Worm (Caenorhabditis elegans) whole organism, late embryonic: Measurements from ENCODE around the gene tsp-14.

Experiments
- C08G9.2 ChIP-seq: sonication (generic microtip); optimal IDR thresholded peaks from 2 replicates; lab custom pipeline; 2016; ENCODE audit warnings: mild to moderate bottlenecking, missing genetic modification characterization, moderate library complexity, missing compliant biosample characterization
- T23F11.4 ChIP-seq: fragments of 200-800 bp; sonication (Bioruptor generic); optimal IDR thresholded peaks from 2 replicates; lab custom pipeline; 2018; ENCODE audit warnings: mild to moderate bottlenecking, missing genetic modification characterization, missing compliant biosample characterization
- Y22D7AL.16 ChIP-seq: sonication (generic microtip); optimal IDR thresholded peaks from 2 replicates; lab custom pipeline; 2016; ENCODE audit warnings: missing genetic modification characterization, missing compliant biosample characterization
- ahr-1 ChIP-seq: sonication (generic microtip); optimal IDR thresholded peaks from 2 replicates; lab custom pipeline; 2016; ENCODE audit warnings: missing genetic modification characterization, missing compliant biosample characterization
- ceh-18 ChIP-seq: sonication (generic microtip); optimal IDR thresholded peaks from 2 replicates; lab custom pipeline; 2016; ENCODE audit warnings: missing genetic modification characterization, missing compliant biosample characterization
- ceh-31 ChIP-seq: sonication (generic microtip); optimal IDR thresholded peaks from 2 replicates; lab custom pipeline; 2016; ENCODE audit warnings: missing genetic modification characterization, missing compliant biosample characterization
- ceh-48 ChIP-seq: sonication (generic microtip); optimal IDR thresholded peaks from 2 replicates; lab custom pipeline; 2016; ENCODE audit warnings: missing genetic modification characterization, inconsistent platforms, missing compliant biosample characterization
- ceh-6 ChIP-seq: fragments of 200-800 bp; sonication (Bioruptor generic); optimal IDR thresholded peaks from 2 replicates; lab custom pipeline; 2018; ENCODE audit warnings: mild to moderate bottlenecking, missing genetic modification characterization, missing compliant biosample characterization
- dmd-4 ChIP-seq: sonication (generic microtip); optimal IDR thresholded peaks from 2 replicates; lab custom pipeline; 2016; ENCODE audit warnings: borderline replicate concordance, missing genetic modification characterization, missing compliant biosample characterization
- elt-2 ChIP-seq: sonication (generic microtip); optimal IDR thresholded peaks from 2 replicates; lab custom pipeline; 2016; ENCODE audit warnings: missing genetic modification reagents, missing genetic modification characterization, missing compliant biosample characterization
- elt-4 ChIP-seq: sonication (generic microtip); optimal IDR thresholded peaks from 2 replicates; lab custom pipeline; 2016; ENCODE audit warnings: missing genetic modification characterization, missing compliant biosample characterization
- ets-4 ChIP-seq: sonication (generic microtip); optimal IDR thresholded peaks from 2 replicates; lab custom pipeline; 2016; ENCODE audit warnings: missing genetic modification characterization, missing compliant biosample characterization
- eyg-1 ChIP-seq: sonication (generic microtip); optimal IDR thresholded peaks from 2 replicates; lab custom pipeline; 2016; ENCODE audit warnings: missing genotype, missing genetic modification characterization, missing compliant biosample characterization
- fkh-10 ChIP-seq: fragments of 150-350 bp; optimal IDR thresholded peaks from 2 replicates; lab custom pipeline; 2014; ENCODE audit warnings: missing biosample characterization, missing genetic modification reagents, missing genetic modification characterization
- fkh-6 ChIP-seq: sonication (generic microtip); optimal IDR thresholded peaks from 2 replicates; lab custom pipeline; 2016; ENCODE audit warnings: missing genetic modification characterization, missing compliant biosample characterization
- hlh-30 ChIP-seq: sonication (generic microtip); optimal IDR thresholded peaks from 2 replicates; lab custom pipeline; 2017; ENCODE audit warnings: antibody characterized with exemption, missing genetic modification characterization, missing compliant biosample characterization; ENCODE audit not compliant: insufficient read depth
- hlh-8 ChIP-seq: sonication (generic microtip); optimal IDR thresholded peaks from 2 replicates; lab custom pipeline; 2016; ENCODE audit warnings: missing genotype, missing genetic modification characterization, missing compliant biosample characterization
- lim-6 ChIP-seq: sonication (generic microtip); optimal IDR thresholded peaks from 2 replicates; lab custom pipeline; 2016; ENCODE audit warnings: missing genetic modification characterization, missing compliant biosample characterization
- madf-2 ChIP-seq: sonication (generic microtip); optimal IDR thresholded peaks from 2 replicates; lab custom pipeline; 2017; ENCODE audit warnings: missing genetic modification characterization, missing compliant biosample characterization
- mec-3 ChIP-seq: sonication (generic microtip); optimal IDR thresholded peaks from 2 replicates; lab custom pipeline; 2016; ENCODE audit warnings: borderline replicate concordance, missing genetic modification characterization, missing compliant biosample characterization
- nfya-1 ChIP-seq: sonication (generic microtip); optimal IDR thresholded peaks from 2 replicates; lab custom pipeline; 2017; ENCODE audit warnings: missing genetic modification characterization, mild to moderate bottlenecking, missing compliant biosample characterization, antibody characterized with exemption, moderate library complexity
- nhr-232 ChIP-seq: sonication (generic microtip); optimal IDR thresholded peaks from 2 replicates; lab custom pipeline; 2016; ENCODE audit warnings: missing genetic modification characterization, missing compliant biosample characterization
- odd-2 ChIP-seq: sonication (generic microtip); optimal IDR thresholded peaks from 2 replicates; lab custom pipeline; 2017; ENCODE audit warnings: antibody characterized with exemption, mild to moderate bottlenecking, missing genetic modification characterization, missing compliant biosample characterization
- pag-3 ChIP-seq: sonication (generic microtip); optimal IDR thresholded peaks from 2 replicates; lab custom pipeline; 2016; ENCODE audit warnings: missing compliant biosample characterization, missing genetic modification characterization, borderline replicate concordance
- pax-1 ChIP-seq: fragments of 150-350 bp; optimal IDR thresholded peaks from 2 replicates; lab custom pipeline; 2014; ENCODE audit warnings: missing biosample characterization, missing genetic modification characterization
- pha-4 ChIP-seq: fragments of 150-350 bp; optimal IDR thresholded peaks from 2 replicates; lab custom pipeline; 2018; ENCODE audit warnings: missing biosample characterization, missing genetic modification reagents, missing genetic modification characterization
- pros-1 ChIP-seq: fragments of 150-350 bp; optimal IDR thresholded peaks from 2 replicates; lab custom pipeline; 2014; ENCODE audit warnings: missing biosample characterization, missing genetic modification reagents, missing genetic modification characterization
- ref-2 ChIP-seq: sonication (generic microtip); optimal IDR thresholded peaks from 2 replicates; lab custom pipeline; 2016; ENCODE audit warnings: missing genetic modification characterization, missing compliant biosample characterization
- unc-3 ChIP-seq, 2 experiments: fragments of 200-800 bp in 1 of 2; sonication (Bioruptor generic) in 1 of 2; sonication (generic microtip) in 1 of 2; conservative IDR thresholded peaks in 1 of 2; optimal IDR thresholded peaks in 1 of 2; 2 replicates each; pipeline versions ENCODE4 v1.3.6 to Lab custom; 2016 to 2022; ENCODE audit warnings: missing compliant biosample characterization in 2 of 2, missing genetic modification characterization in 2 of 2, missing genetic modification reagents in 1 of 2
- unc-42 ChIP-seq: sonication (generic microtip); optimal IDR thresholded peaks from 2 replicates; lab custom pipeline; 2016; ENCODE audit warnings: missing genotype, missing genetic modification characterization, missing compliant biosample characterization
- unc-55 ChIP-seq: sonication (generic microtip); optimal IDR thresholded peaks from 2 replicates; lab custom pipeline; 2017; ENCODE audit warnings: missing biosample characterization, missing genetic modification reagents, missing genetic modification characterization
- unc-86 ChIP-seq: sonication (generic microtip); optimal IDR thresholded peaks from 2 replicates; lab custom pipeline; 2016; ENCODE audit warnings: missing genetic modification characterization, missing compliant biosample characterization
- zip-5 ChIP-seq: sonication (generic microtip); optimal IDR thresholded peaks from 2 replicates; lab custom pipeline; 2016; ENCODE audit warnings: missing genetic modification characterization, missing compliant biosample characterization

Gene tsp-14

DNA sequence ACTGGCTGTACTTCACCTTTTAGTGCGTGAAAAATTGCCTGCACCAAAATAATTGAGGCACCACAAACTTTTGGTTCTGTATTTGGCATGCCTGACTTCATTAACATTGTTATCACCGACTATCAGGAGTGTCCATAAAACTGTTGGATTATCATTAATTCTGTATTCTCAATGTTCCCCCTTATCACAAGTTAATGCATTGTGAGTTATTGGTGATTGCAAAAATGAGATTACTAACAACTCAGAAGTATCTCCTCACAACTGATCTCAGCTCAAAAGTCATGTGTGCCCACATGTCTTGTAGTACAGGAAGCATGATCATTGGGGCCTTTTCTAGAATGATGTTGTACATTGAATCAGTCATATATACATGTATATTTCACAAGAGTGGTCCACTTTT, 8.9 kb upstream of the tsp-14 start, which contains the start of gene arrd-23:
arrd-23 (plus strand) TSS at position 301 of the 400 bp plus-strand sequence.
- no peak for TF ChIP-seq eyg-1
- TF ChIP-seq fkh-10 (GFP tag; lab: Kevin White, UChicago) = no peak
- no peak for TF ChIP-seq zip-5 (tag; lab: Kevin White, UChicago)
- no peak for TF ChIP-seq T23F11.4 (GFP tag; lab: Kevin White, UChicago)
- TF ChIP-seq ceh-31 (tag; lab: Kevin White, UChicago) = no peak
- TF ChIP-seq hlh-8 (tag; lab: Kevin White, UChicago) = no peak
- TF ChIP-seq mec-3 (tag; lab: Kevin White, UChicago) = no peak
- no peak for TF ChIP-seq elt-4
- peak; percentile 80 for TF ChIP-seq elt-2 (tag; lab: Kevin White, UChicago)

DNA sequence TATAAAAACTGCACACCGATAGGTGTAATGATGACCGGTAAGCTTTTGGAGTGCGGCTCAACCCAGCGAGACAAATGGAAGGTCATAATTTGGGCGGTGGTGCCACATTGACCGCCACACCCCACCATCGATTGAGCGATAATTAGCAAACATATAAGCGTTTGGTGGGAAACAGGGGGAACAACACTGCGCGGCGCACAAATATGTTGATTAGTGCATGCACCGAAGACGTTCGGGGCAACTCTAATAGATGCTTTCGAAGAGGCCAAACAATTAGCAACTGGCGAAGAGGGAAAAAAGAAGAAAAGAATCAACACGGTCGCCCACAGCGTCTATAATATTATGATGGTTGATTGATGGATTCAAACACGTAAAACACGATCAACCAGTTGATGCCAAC, 4.5 kb upstream of the tsp-14 start:
- TF ChIP-seq ref-2 (tag; lab: Kevin White, UChicago) (peak; percentile 12), unc-42 (tag; lab: Kevin White, UChicago) (peak; percentile 7), odd-2 (no peak), ceh-48 (no peak), ceh-31 (tag; lab: Kevin White, UChicago) (peak; percentile 21)

DNA sequence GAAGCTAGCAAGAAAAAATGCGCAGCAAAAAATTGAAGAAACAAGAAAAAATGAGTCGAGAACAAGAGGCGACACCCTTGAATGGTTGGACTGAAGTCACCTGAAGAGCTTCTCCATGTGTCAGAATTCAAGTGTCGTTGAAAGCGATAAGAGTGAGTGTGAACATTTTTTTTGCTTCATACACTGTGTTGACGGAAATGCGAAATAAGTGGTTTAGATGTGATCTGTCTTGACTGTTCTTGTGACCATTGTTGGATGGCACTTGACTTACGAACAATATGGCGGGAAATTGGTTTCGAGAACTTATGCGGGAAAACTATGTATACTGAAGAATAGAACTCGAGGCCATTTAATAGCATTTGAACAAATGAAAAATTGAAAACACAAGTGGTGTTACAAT, 3.2 kb upstream of the tsp-14 start:
- no peak for TF ChIP-seq pha-4 (tag; lab: Kevin White, UChicago)
- TF ChIP-seq mec-3 (tag; lab: Kevin White, UChicago) = no peak
- TF ChIP-seq elt-2 (tag; lab: Kevin White, UChicago) = no peak
- no peak for TF ChIP-seq hlh-30 (tag; lab: Kevin White, UChicago)
- TF ChIP-seq ceh-31 (tag; lab: Kevin White, UChicago) = no peak
- TF ChIP-seq ceh-6 (GFP tag; lab: Kevin White, UChicago) = no peak
- no peak for TF ChIP-seq nfya-1 (tag; lab: Kevin White, UChicago)
- no peak for TF ChIP-seq lim-6 (tag; lab: Kevin White, UChicago)
- TF ChIP-seq pag-3 (tag; lab: Kevin White, UChicago) = no peak
- no peak for TF ChIP-seq hlh-8 (tag; lab: Kevin White, UChicago)
- no peak for TF ChIP-seq ets-4 (tag; lab: Kevin White, UChicago)

DNA sequence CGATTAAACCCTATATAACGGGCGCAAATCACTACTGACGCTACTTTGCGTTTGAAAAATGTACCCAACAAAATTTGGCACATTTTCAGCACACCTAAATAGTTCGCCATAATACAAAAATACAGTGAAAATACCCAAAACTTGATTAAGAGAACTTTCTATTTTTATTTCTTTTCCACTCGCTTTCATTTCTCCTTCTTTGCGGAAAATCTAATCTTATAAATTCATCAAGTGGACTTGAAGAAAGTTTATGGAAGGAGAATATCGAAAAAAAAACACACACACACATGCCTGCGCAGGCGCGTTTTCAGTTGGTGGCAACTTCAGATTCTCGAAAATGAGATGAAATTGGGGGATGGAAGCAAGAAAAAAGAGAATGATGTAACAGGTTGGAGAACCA, 1.5 kb downstream of the tsp-14 start:
- no peak for TF ChIP-seq dmd-4 (tag; lab: Kevin White, UChicago)
- TF ChIP-seq nhr-232 (tag; lab: Kevin White, UChicago) = no peak
- TF ChIP-seq unc-86 (tag; lab: Kevin White, UChicago) = no peak
- TF ChIP-seq C08G9.2 (tag; lab: Kevin White, UChicago) = no peak
- no peak for TF ChIP-seq madf-2
- no peak for TF ChIP-seq pax-1 (tag; lab: Kevin White, UChicago)
- no peak for TF ChIP-seq ets-4 (tag; lab: Kevin White, UChicago)
- no peak for TF ChIP-seq ceh-18 (tag; lab: Kevin White, UChicago)
- TF ChIP-seq unc-3 (GFP tag; conservative IDR thresholded peaks at IDR 0.05; lab: Robert Waterston, UW) = no peak
- no peak for TF ChIP-seq unc-3 (tag; optimal IDR thresholded peaks at IDR 0.05; lab: Kevin White, UChicago)
- no peak for TF ChIP-seq eyg-1
- no peak for TF ChIP-seq fkh-6 (tag; lab: Kevin White, UChicago)
- no peak for TF ChIP-seq ahr-1 (tag; lab: Kevin White, UChicago)
- TF ChIP-seq ceh-31 (tag; lab: Kevin White, UChicago) = no peak
- TF ChIP-seq zip-5 (tag; lab: Kevin White, UChicago) = no peak
- no peak for TF ChIP-seq T23F11.4 (GFP tag; lab: Kevin White, UChicago)
- TF ChIP-seq unc-55 (GFP tag; lab: Kevin White, UChicago) = no peak
- no peak for TF ChIP-seq fkh-10 (GFP tag; lab: Kevin White, UChicago)
- TF ChIP-seq pros-1 (tag; lab: Kevin White, UChicago) = no peak
- TF ChIP-seq Y22D7AL.16 (tag; lab: Kevin White, UChicago) = no peak
- no peak for TF ChIP-seq ceh-48
